Worm (Caenorhabditis elegans) whole organism, L4 larva: ENCODE measurements around the gene F46H5.4.

ENCODE experiments used
- R02D3.7 ChIP-seq: fragments of 150-350 bp; sonication (generic microtip); optimal IDR thresholded peaks from 3 replicates; lab custom pipeline; 2014; ENCODE audit warnings: missing biosample characterization, missing genetic modification characterization
- ama-1 ChIP-seq: fragments of 150-350 bp; optimal IDR thresholded peaks from 2 replicates; lab custom pipeline; 2014; ENCODE audit warnings: inconsistent platforms, mixed read lengths
- ces-1 ChIP-seq: fragments of 150-350 bp; sonication (generic microtip); optimal IDR thresholded peaks from 4 replicates; lab custom pipeline; 2014; ENCODE audit warnings: missing biosample characterization, missing genetic modification reagents, missing genetic modification characterization
- dpl-1 ChIP-seq: fragments of 150-350 bp; optimal IDR thresholded peaks from 2 replicates; lab custom pipeline; 2014; ENCODE audit warnings: missing biosample characterization, missing genetic modification reagents, missing genetic modification characterization
- fos-1 ChIP-seq: fragments of 150-350 bp; optimal IDR thresholded peaks from 2 replicates; lab custom pipeline; 2014; ENCODE audit warnings: missing biosample characterization, missing genetic modification characterization
- jun-1 ChIP-seq: fragments of 150-350 bp; optimal IDR thresholded peaks from 2 replicates; lab custom pipeline; 2014; ENCODE audit warnings: missing biosample characterization, missing genetic modification reagents, missing genetic modification characterization
- nhr-237 ChIP-seq: sonication (generic microtip); optimal IDR thresholded peaks from 2 replicates; lab custom pipeline; 2017; ENCODE audit warnings: missing biosample characterization, missing genetic modification characterization
- nhr-25 ChIP-seq: sonication (generic microtip); optimal IDR thresholded peaks from 2 replicates; lab custom pipeline; 2017; ENCODE audit warnings: missing genetic modification characterization, mild to moderate bottlenecking, missing compliant biosample characterization, antibody characterized with exemption, moderate library complexity, borderline replicate concordance; ENCODE audit not compliant: insufficient read depth
- pqm-1 ChIP-seq: sonication (generic microtip); optimal IDR thresholded peaks from 2 replicates; lab custom pipeline; 2017; ENCODE audit warnings: missing biosample characterization, missing genetic modification characterization
- snpc-4 ChIP-seq: fragments of 150-350 bp; optimal IDR thresholded peaks from 2 replicates; lab custom pipeline; 2014; ENCODE audit warnings: missing biosample characterization, missing genetic modification characterization

DNA sequence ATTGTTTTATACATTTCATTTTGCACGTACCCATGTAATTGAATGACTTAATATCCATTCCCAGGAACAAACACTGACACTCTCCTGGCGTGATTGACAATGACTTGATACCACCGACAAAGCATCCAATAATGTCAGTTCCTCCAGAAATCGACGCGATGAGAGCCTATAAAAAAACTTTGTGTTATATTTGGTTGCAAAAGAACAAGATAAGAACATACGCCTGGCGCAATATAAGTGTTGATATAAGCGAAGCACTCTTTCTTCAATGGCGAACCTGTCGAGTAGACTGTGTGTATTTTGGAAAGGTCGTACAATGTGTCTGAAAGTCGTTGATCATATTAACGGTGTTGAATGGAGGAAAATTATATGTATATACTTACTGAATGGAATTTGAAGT lies 48.7 kb upstream of the F46H5.4 start:
- TF ChIP-seq nhr-237 (tag; lab: Kevin White, UChicago), result no peak
- no peak for TF ChIP-seq snpc-4 (tag; lab: Kevin White, UChicago)
- no peak for TF ChIP-seq ces-1
- no peak for TF ChIP-seq fos-1
- no peak for TF ChIP-seq dpl-1 (GFP tag; lab: Kevin White, UChicago)
- no peak for TF ChIP-seq ama-1
- TF ChIP-seq R02D3.7 (tag; lab: Kevin White, UChicago), result no peak
- no peak for TF ChIP-seq nhr-25 (tag; lab: Kevin White, UChicago)
- no peak for TF ChIP-seq jun-1 (tag; lab: Kevin White, UChicago)
- peak; percentile 48 for TF ChIP-seq pqm-1 (tag; lab: Kevin White, UChicago)
